Fruit fly (Drosophila melanogaster) Kc167 (cell line): ENCODE data around the gene RhoGAP68F.

ENCODE experiments used
- Myc ChIP-seq: fragments of >200 bp; optimal IDR thresholded peaks from 2 replicates; lab custom pipeline; 2017; ENCODE audit warnings: missing external identifiers
- Sin3A ChIP-seq: fragments of >200 bp; optimal IDR thresholded peaks from 2 replicates; lab custom pipeline; 2018; ENCODE audit warnings: missing external identifiers
- h ChIP-seq: fragments of >200 bp; optimal IDR thresholded peaks from 3 replicates; lab custom pipeline; 2018; ENCODE audit warnings: missing external identifiers
- insv ChIP-seq: fragments of >200 bp; optimal IDR thresholded peaks from 3 replicates; lab custom pipeline; 2018; ENCODE audit warnings: missing external identifiers
- psq ChIP-seq: fragments of >200 bp; optimal IDR thresholded peaks from 2 replicates; lab custom pipeline; 2017; ENCODE audit warnings: missing external identifiers
- ttk ChIP-seq: sonication (Bioruptor generic); optimal IDR thresholded peaks from 2 replicates; lab custom pipeline; 2017; ENCODE audit warnings: missing external identifiers

DNA sequence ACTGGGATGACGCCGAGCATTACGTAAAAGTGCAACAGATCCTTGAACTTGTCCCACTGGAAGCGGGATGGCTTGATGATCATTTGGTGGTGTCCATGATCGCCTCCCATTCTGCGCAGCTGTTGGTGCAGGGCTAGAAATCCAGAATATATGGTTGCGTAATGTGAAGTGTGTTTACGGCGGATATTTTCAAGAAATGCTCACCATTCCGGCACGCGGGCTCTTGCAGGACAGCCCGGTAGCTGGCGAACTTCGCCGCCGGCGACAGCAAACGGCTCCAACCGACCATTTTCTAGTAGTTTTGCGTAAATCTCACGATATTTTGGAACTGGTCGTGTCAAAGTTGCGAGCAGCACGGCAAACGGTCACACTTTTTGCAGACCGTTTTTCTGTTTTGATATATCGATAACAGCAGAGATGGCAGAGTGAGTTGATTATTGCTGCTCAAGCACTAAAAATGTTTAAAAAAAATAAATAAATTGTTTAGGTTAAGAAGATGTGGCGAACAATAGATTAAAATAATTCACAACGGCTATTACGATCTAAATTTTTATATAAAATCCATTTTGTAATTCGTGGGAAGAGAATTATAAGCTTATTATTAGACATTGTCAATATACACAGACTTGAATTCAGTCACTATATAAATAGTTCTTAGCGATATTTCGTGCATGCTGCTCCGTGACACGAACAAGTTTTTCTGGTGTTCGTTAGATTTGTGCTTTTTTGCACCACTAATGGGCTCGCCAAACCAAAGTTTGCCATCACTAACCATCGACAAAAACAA, at the start of gene RhoGAP68F, which contains the start of gene ND-SGDH:
- no peak for TF ChIP-seq psq (lab: Kevin White, UChicago)
- no peak for TF ChIP-seq Myc
- no peak for TF ChIP-seq ttk
- TF ChIP-seq insv (lab: Kevin White, UChicago): no peak
- no peak for TF ChIP-seq h
- no peak for TF ChIP-seq Sin3A (lab: Kevin White, UChicago)
